Worm (Caenorhabditis elegans) whole organism, L4 larva: Measurements from ENCODE around the gene tbb-2.

ENCODE experiments used
- D1046.2 ChIP-seq: fragments of 200-800 bp; sonication (Bioruptor generic); IDR thresholded peaks from 2 replicates; pipeline ENCODE4 v1.3.6; 2022; ENCODE audit warnings: missing genetic modification characterization, missing compliant biosample characterization
- F10B5.3 ChIP-seq: sonication (generic microtip); optimal IDR thresholded peaks from 2 replicates; lab custom pipeline; 2016; ENCODE audit warnings: mild to moderate bottlenecking, missing genetic modification characterization, missing compliant biosample characterization
- F37D6.2 ChIP-seq: sonication (generic microtip); optimal IDR thresholded peaks from 2 replicates; lab custom pipeline; 2016; ENCODE audit warnings: mild to moderate bottlenecking, missing genetic modification characterization, missing compliant biosample characterization
- F44E2.7 ChIP-seq: fragments of 200-800 bp; sonication (Bioruptor generic); IDR thresholded peaks from 2 replicates; pipeline ENCODE4 v2.1.2; 2022; ENCODE audit warnings: missing genetic modification characterization, missing compliant biosample characterization
- R02D3.7 ChIP-seq: fragments of 150-350 bp; sonication (generic microtip); optimal IDR thresholded peaks from 3 replicates; lab custom pipeline; 2014; ENCODE audit warnings: missing biosample characterization, missing genetic modification characterization
- Y105C5A.15 ChIP-seq: fragments of 200-800 bp; sonication (Bioruptor generic); IDR thresholded peaks from 2 replicates; pipeline ENCODE4 v1.3.6; 2022; ENCODE audit warnings: missing genetic modification characterization, missing compliant biosample characterization
- Y48G9A.11 ChIP-seq: fragments of 200-800 bp; sonication (Bioruptor generic); IDR thresholded peaks from 2 replicates; pipeline ENCODE4 v1.3.6; 2022; ENCODE audit warnings: missing genetic modification reagents, missing genetic modification characterization, missing compliant biosample characterization
- Y75B8A.6 ChIP-seq: fragments of 200-800 bp; sonication (Bioruptor generic); IDR thresholded peaks from 2 replicates; pipeline ENCODE4 v1.3.6; 2022; ENCODE audit warnings: missing genetic modification reagents, missing genetic modification characterization, missing compliant biosample characterization
- attf-4 ChIP-seq: sonication (generic microtip); optimal IDR thresholded peaks from 3 replicates; lab custom pipeline; 2017; ENCODE audit warnings: missing biosample characterization, missing genetic modification characterization
- ceh-28 ChIP-seq: fragments of 150-350 bp; optimal IDR thresholded peaks from 2 replicates; lab custom pipeline; 2014; ENCODE audit warnings: missing biosample characterization, missing genetic modification reagents, missing genetic modification characterization
- ceh-32 ChIP-seq: sonication (generic microtip); optimal IDR thresholded peaks from 2 replicates; lab custom pipeline; 2016; ENCODE audit warnings: mild to moderate bottlenecking, missing genetic modification characterization, missing compliant biosample characterization; ENCODE audit not compliant: poor library complexity
- daf-12 ChIP-seq: fragments of 150-350 bp; optimal IDR thresholded peaks from 2 replicates; lab custom pipeline; 2014; ENCODE audit warnings: missing biosample characterization, missing genetic modification reagents, missing genetic modification characterization
- daf-8 ChIP-seq: fragments of 200-800 bp; sonication (Bioruptor generic); IDR thresholded peaks from 2 replicates; pipeline ENCODE4 v1.3.6; 2022; ENCODE audit warnings: missing genetic modification characterization, missing compliant biosample characterization
- duxl-1 ChIP-seq: sonication (generic microtip); optimal IDR thresholded peaks from 2 replicates; lab custom pipeline; 2016; ENCODE audit warnings: mild to moderate bottlenecking, missing genetic modification characterization, moderate library complexity, missing compliant biosample characterization; ENCODE audit not compliant: poor library complexity
- dve-1 ChIP-seq: sonication (generic microtip); optimal IDR thresholded peaks from 2 replicates; lab custom pipeline; 2017; ENCODE audit warnings: antibody characterized with exemption, mild to moderate bottlenecking, missing genetic modification characterization, missing compliant biosample characterization; ENCODE audit not compliant: insufficient read depth
- egl-27 ChIP-seq: sonication (generic microtip); optimal IDR thresholded peaks from 3 replicates; lab custom pipeline; 2017; ENCODE audit warnings: missing biosample characterization, missing genetic modification reagents, missing genetic modification characterization
- fkh-10 ChIP-seq: fragments of 150-350 bp; optimal IDR thresholded peaks from 2 replicates; lab custom pipeline; 2014; ENCODE audit warnings: missing biosample characterization, missing genetic modification reagents, missing genetic modification characterization
- fos-1 ChIP-seq: fragments of 150-350 bp; optimal IDR thresholded peaks from 2 replicates; lab custom pipeline; 2014; ENCODE audit warnings: missing biosample characterization, missing genetic modification characterization
- hmg-1.1 ChIP-seq: fragments of 200-800 bp; sonication (Bioruptor generic); IDR thresholded peaks from 2 replicates; pipeline ENCODE4 v1.3.6; 2022; ENCODE audit warnings: missing genetic modification reagents, missing genetic modification characterization, missing compliant biosample characterization
- jun-1 ChIP-seq: fragments of 150-350 bp; optimal IDR thresholded peaks from 2 replicates; lab custom pipeline; 2014; ENCODE audit warnings: missing biosample characterization, missing genetic modification reagents, missing genetic modification characterization
- lin-15B ChIP-seq: fragments of 150-350 bp; sonication (generic microtip); optimal IDR thresholded peaks from 3 replicates; lab custom pipeline; 2014; ENCODE audit warnings: missing biosample characterization, missing genetic modification characterization
- lin-29 ChIP-seq: fragments of 200-800 bp; sonication (Bioruptor generic); IDR thresholded peaks from 2 replicates; pipeline ENCODE4 v1.3.6; 2022; ENCODE audit warnings: missing genetic modification reagents, missing genetic modification characterization, missing compliant biosample characterization
- lin-38 ChIP-seq: fragments of 200-800 bp; sonication (Bioruptor generic); IDR thresholded peaks from 2 replicates; pipeline ENCODE4 v1.3.6; 2022; ENCODE audit warnings: missing genetic modification reagents, missing genetic modification characterization, missing compliant biosample characterization
- lin-39 ChIP-seq: fragments of 150-350 bp; optimal IDR thresholded peaks from 2 replicates; lab custom pipeline; 2014; ENCODE audit warnings: missing biosample characterization, missing genetic modification reagents, missing genetic modification characterization
- lir-3 ChIP-seq: sonication (generic microtip); optimal IDR thresholded peaks from 2 replicates; lab custom pipeline; 2016; ENCODE audit warnings: mild to moderate bottlenecking, missing genetic modification characterization, missing compliant biosample characterization
- lsy-2 ChIP-seq, 2 experiments: fragments of 150-350 bp in 1 of 2; sonication (generic microtip) in 1 of 2; optimal IDR thresholded peaks; 2 replicates each; lab custom pipeline; 2014 to 2017; ENCODE audit warnings: missing biosample characterization in 2 of 2, missing genetic modification characterization in 2 of 2
- madf-5 ChIP-seq, 2 experiments: fragments of 200-800 bp; sonication (Bioruptor generic); IDR thresholded peaks; 2 replicates each; pipeline ENCODE4 v1.3.6; 2022; ENCODE audit warnings: missing compliant biosample characterization in 2 of 2, missing genetic modification characterization in 2 of 2
- madf-9 ChIP-seq: fragments of 200-800 bp; sonication (Bioruptor generic); conservative IDR thresholded peaks from 2 replicates; pipeline ENCODE4 v1.3.6; 2022; ENCODE audit warnings: missing genetic modification reagents, missing genetic modification characterization, missing compliant biosample characterization
- mdt-29 ChIP-seq: fragments of 200-800 bp; sonication (Bioruptor generic); IDR thresholded peaks from 2 replicates; pipeline ENCODE4 v1.3.6; 2022; ENCODE audit warnings: missing genetic modification reagents, missing genetic modification characterization, missing compliant biosample characterization
- mxl-3 ChIP-seq: fragments of 200-800 bp; sonication (Bioruptor generic); optimal IDR thresholded peaks from 2 replicates; lab custom pipeline; 2018; ENCODE audit warnings: mild to moderate bottlenecking, missing genetic modification characterization, missing compliant biosample characterization
- nhr-102 ChIP-seq: sonication (generic microtip); optimal IDR thresholded peaks from 2 replicates; lab custom pipeline; 2016; ENCODE audit warnings: mild to moderate bottlenecking, missing genetic modification characterization, moderate library complexity, missing compliant biosample characterization
- nhr-11 ChIP-seq: fragments of 150-350 bp; optimal IDR thresholded peaks from 2 replicates; lab custom pipeline; 2014; ENCODE audit warnings: missing biosample characterization, missing genetic modification characterization
- nhr-25 ChIP-seq: sonication (generic microtip); optimal IDR thresholded peaks from 2 replicates; lab custom pipeline; 2017; ENCODE audit warnings: missing genetic modification characterization, mild to moderate bottlenecking, missing compliant biosample characterization, antibody characterized with exemption, moderate library complexity, borderline replicate concordance; ENCODE audit not compliant: insufficient read depth
- nhr-28 ChIP-seq: fragments of 150-350 bp; optimal IDR thresholded peaks from 2 replicates; lab custom pipeline; 2014; ENCODE audit warnings: missing biosample characterization, missing genetic modification characterization
- nhr-41 ChIP-seq: fragments of 200-800 bp; sonication (Bioruptor generic); IDR thresholded peaks from 2 replicates; pipeline ENCODE4 v1.3.6; 2022; ENCODE audit warnings: missing genetic modification reagents, missing genetic modification characterization, missing compliant biosample characterization
- nhr-42 ChIP-seq: fragments of 200-800 bp; sonication (Bioruptor generic); IDR thresholded peaks from 2 replicates; pipeline ENCODE4 v1.3.6; 2022; ENCODE audit warnings: missing genetic modification characterization, missing compliant biosample characterization
- nhr-48 ChIP-seq: sonication (generic microtip); optimal IDR thresholded peaks from 2 replicates; lab custom pipeline; 2016; ENCODE audit warnings: mild to moderate bottlenecking, missing genetic modification characterization, missing compliant biosample characterization
- nhr-76 ChIP-seq: fragments of 150-350 bp; optimal IDR thresholded peaks from 2 replicates; lab custom pipeline; 2014; ENCODE audit warnings: missing biosample characterization, missing genetic modification characterization
- php-3 ChIP-seq: fragments of 200-800 bp; sonication (Bioruptor generic); IDR thresholded peaks from 2 replicates; pipeline ENCODE4 v1.3.6; 2022; ENCODE audit warnings: missing genetic modification reagents, missing genetic modification characterization, missing compliant biosample characterization
- saeg-2 ChIP-seq: fragments of 200-800 bp; sonication (Bioruptor generic); IDR thresholded peaks from 2 replicates; pipeline ENCODE4 v1.3.6; 2022; ENCODE audit warnings: missing genetic modification reagents, missing genetic modification characterization, missing compliant biosample characterization
- sdz-12 ChIP-seq: fragments of 200-800 bp; sonication (Bioruptor generic); optimal IDR thresholded peaks from 2 replicates; lab custom pipeline; 2018; ENCODE audit warnings: mild to moderate bottlenecking, missing genetic modification characterization, missing compliant biosample characterization
- skn-1 ChIP-seq: fragments of 150-350 bp; optimal IDR thresholded peaks from 2 replicates; lab custom pipeline; 2014; ENCODE audit warnings: missing biosample characterization, missing genetic modification characterization
- spr-1 ChIP-seq: sonication (generic microtip); optimal IDR thresholded peaks from 2 replicates; lab custom pipeline; 2016; ENCODE audit warnings: mild to moderate bottlenecking, missing genetic modification characterization, missing compliant biosample characterization
- spr-3 ChIP-seq: fragments of 200-800 bp; sonication (Bioruptor generic); optimal IDR thresholded peaks from 2 replicates; lab custom pipeline; 2018; ENCODE audit warnings: mild to moderate bottlenecking, missing genetic modification characterization, missing compliant biosample characterization
- unc-130 ChIP-seq: sonication (generic microtip); optimal IDR thresholded peaks from 2 replicates; lab custom pipeline; 2016; ENCODE audit warnings: missing genetic modification reagents, missing genetic modification characterization, missing compliant biosample characterization
- unc-62 ChIP-seq, 3 experiments: fragments of 150-350 bp in 1 of 3; sonication (generic microtip); optimal IDR thresholded peaks in 2 of 3; peaks in 1 of 3; 1 replicate in 1 of 3; 2 replicates in 2 of 3; lab custom pipeline; 2014 to 2017; ENCODE audit warnings: missing biosample characterization in 3 of 3, missing genetic modification characterization in 3 of 3, missing genetic modification reagents in 3 of 3, missing genotype in 1 of 3
- zfp-2 ChIP-seq: sonication (generic microtip); optimal IDR thresholded peaks from 2 replicates; lab custom pipeline; 2016; ENCODE audit warnings: mild to moderate bottlenecking, missing genetic modification characterization, missing compliant biosample characterization
- zfp-3 ChIP-seq: fragments of 200-800 bp; sonication (Bioruptor generic); conservative IDR thresholded peaks from 2 replicates; pipeline ENCODE4 v1.3.6; 2022; ENCODE audit warnings: missing genetic modification reagents, missing genetic modification characterization, missing compliant biosample characterization
- zip-11 ChIP-seq: fragments of 200-800 bp; sonication (Bioruptor generic); IDR thresholded peaks from 2 replicates; pipeline ENCODE4 v1.3.6; 2022; ENCODE audit warnings: missing genetic modification characterization, missing compliant biosample characterization
- zip-2 ChIP-seq: fragments of 150-350 bp; optimal IDR thresholded peaks from 2 replicates; lab custom pipeline; 2014; ENCODE audit warnings: missing biosample characterization, missing genetic modification characterization
- ztf-7 ChIP-seq: fragments of 150-350 bp; optimal IDR thresholded peaks from 2 replicates; lab custom pipeline; 2014; ENCODE audit warnings: missing biosample characterization, missing genetic modification characterization

Gene tbb-2

ce11 chrIII:4018095-4018498 is 670 bp upstream of the tbb-2 start:
- TF ChIP-seq spr-1 (tag; lab: Kevin White, UChicago): peak; percentile 10
- TF ChIP-seq Y75B8A.6 (GFP tag; lab: Robert Waterston, UW): no peak
- peak; percentile 67 to 87 for TF ChIP-seq lsy-2 (tag; optimal IDR thresholded peaks at IDR 0.05; lab: Kevin White, UChicago)
- TF ChIP-seq R02D3.7 (tag; lab: Kevin White, UChicago): no peak
- no peak for TF ChIP-seq nhr-48 (tag; lab: Kevin White, UChicago)
- TF ChIP-seq zfp-2 (tag; lab: Kevin White, UChicago): no peak
- peak; percentile 74 for TF ChIP-seq F37D6.2 (tag; lab: Kevin White, UChicago)
- TF ChIP-seq unc-62 (GFP tag; optimal IDR thresholded peaks at IDR 0.05 in 1 of 2; lab: Kevin White, UChicago): peak in 1 of 2 experiments; percentile 48
- TF ChIP-seq unc-62 (tag; optimal IDR thresholded peaks at IDR 0.05; lab: Kevin White, UChicago): no peak
- no peak for TF ChIP-seq php-3 (GFP tag; lab: Robert Waterston, UW)
- no peak for TF ChIP-seq zip-11 (GFP tag; lab: Robert Waterston, UW)
- TF ChIP-seq nhr-25 (tag; lab: Kevin White, UChicago): no peak
- no peak for TF ChIP-seq D1046.2
- no peak for TF ChIP-seq duxl-1 (tag; lab: Kevin White, UChicago)
- TF ChIP-seq Y105C5A.15 (GFP tag; lab: Robert Waterston, UW): no peak
- TF ChIP-seq lin-29 (GFP tag; lab: Robert Waterston, UW): no peak
- TF ChIP-seq hmg-1.1 (GFP tag; lab: Robert Waterston, UW): peak; percentile 73
- TF ChIP-seq lin-39 (tag; lab: Kevin White, UChicago): no peak
- no peak for TF ChIP-seq nhr-102 (tag; lab: Kevin White, UChicago)
- no peak for TF ChIP-seq sdz-12 (GFP tag; lab: Kevin White, UChicago)
- no peak for TF ChIP-seq dve-1 (tag; lab: Kevin White, UChicago)
- TF ChIP-seq madf-5 (GFP tag; IDR thresholded peaks at IDR 0.05; lab: Robert Waterston, UW): no peak
- TF ChIP-seq mdt-29 (GFP tag; lab: Robert Waterston, UW): no peak
- no peak for TF ChIP-seq ztf-7 (tag; lab: Kevin White, UChicago)
- TF ChIP-seq daf-12 (tag; lab: Kevin White, UChicago): no peak
- peak; percentile 7 for TF ChIP-seq lir-3 (tag; lab: Kevin White, UChicago)
- no peak for TF ChIP-seq nhr-42 (GFP tag; lab: Robert Waterston, UW)
- no peak for TF ChIP-seq zip-2
- no peak for TF ChIP-seq nhr-28 (tag; lab: Kevin White, UChicago)
- TF ChIP-seq F44E2.7 (GFP tag; lab: Robert Waterston, UW): no peak
- no peak for TF ChIP-seq lin-15B (tag; lab: Kevin White, UChicago)
- no peak for TF ChIP-seq daf-8 (GFP tag; lab: Robert Waterston, UW)
- peak; percentile 88 for TF ChIP-seq nhr-11 (tag; lab: Kevin White, UChicago)
- no peak for TF ChIP-seq egl-27 (tag; lab: Kevin White, UChicago)
- no peak for TF ChIP-seq fos-1
- TF ChIP-seq mxl-3 (GFP tag; lab: Kevin White, UChicago): peak; percentile 26
- no peak for TF ChIP-seq madf-9 (GFP tag; lab: Robert Waterston, UW)
- TF ChIP-seq jun-1: no peak
- TF ChIP-seq nhr-76: no peak
- TF ChIP-seq F10B5.3 (tag; lab: Kevin White, UChicago): no peak
- TF ChIP-seq ceh-28: peak; percentile 76
- no peak for TF ChIP-seq attf-4 (tag; lab: Kevin White, UChicago)
- TF ChIP-seq zfp-3 (GFP tag; lab: Robert Waterston, UW): no peak
- no peak for TF ChIP-seq ceh-32
- TF ChIP-seq fkh-10 (GFP tag; lab: Kevin White, UChicago): peak; percentile 47
- no peak for TF ChIP-seq unc-130 (GFP tag; lab: Kevin White, UChicago)
- TF ChIP-seq skn-1 (tag; lab: Kevin White, UChicago): no peak
- 0 out of 2 replicates have a peak, but pooled peaks have one; percentile 10 for TF ChIP-seq saeg-2 (GFP tag; lab: Robert Waterston, UW)
- TF ChIP-seq nhr-41: no peak
- no peak; the same call in 1 of the 2 replicates for TF ChIP-seq Y48G9A.11 (GFP tag; lab: Robert Waterston, UW)
- peak; percentile 33 for TF ChIP-seq lin-38 (GFP tag; lab: Robert Waterston, UW)
- TF ChIP-seq spr-3 (GFP tag; lab: Kevin White, UChicago): no peak
